Worm (Caenorhabditis elegans): ENCODE results near the gene sut-2.
A peak's percentile ranks its signal among the peaks of the same experiment; 100 is the strongest.

The sut-2 gene

ce11 chrV:4606828-4607227 lies 37.0 kb upstream of the sut-2 start, which contains the start of gene txt-6:
TSS of gene txt-6 (minus strand) at chrV:4606928.
- no peak for TF ChIP-seq ama-1 (optimal IDR thresholded peaks at IDR 0.05)
- TF ChIP-seq madf-5 (GFP tag; IDR thresholded peaks at IDR 0.05), result 0 out of 4 replicates have a peak, but pooled peaks of 1 of the 2 experiments have one; percentile 41
- TF ChIP-seq sdz-12 (GFP tag; optimal IDR thresholded peaks at IDR 0.05), result no peak

DNA sequence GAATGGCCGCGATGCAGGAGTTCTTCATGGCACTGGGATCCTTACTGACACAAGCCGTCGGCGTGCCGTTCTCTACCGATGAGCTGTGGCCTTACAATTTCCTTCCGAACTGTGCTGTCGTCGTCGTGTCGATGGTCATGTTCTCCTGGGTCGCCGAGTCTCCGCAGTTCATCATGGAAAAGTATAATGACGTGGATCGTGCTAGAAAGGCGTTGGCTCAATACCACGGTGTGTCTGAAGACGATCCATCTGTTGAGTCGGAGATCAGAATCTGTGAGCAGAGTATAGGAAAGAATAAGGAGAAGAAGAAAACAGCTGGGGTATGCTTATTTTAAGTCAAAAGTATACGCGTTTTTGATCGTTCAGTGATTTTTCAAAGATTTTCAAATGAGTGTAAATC lies 29.4 kb upstream of the sut-2 start:
- TF ChIP-seq lir-3 (tag; optimal IDR thresholded peaks at IDR 0.05) (no peak), unc-130 (GFP tag; optimal IDR thresholded peaks at IDR 0.05) (no peak), mep-1 (tag; optimal IDR thresholded peaks at IDR 0.05) (no peak), ZK546.5 (tag; optimal IDR thresholded peaks at IDR 0.05) (no peak), lin-13 (GFP tag; optimal IDR thresholded peaks at IDR 0.05) (no peak), snpc-1.2 (GFP tag; IDR thresholded peaks at IDR 0.05) (no peak), dmd-8 (GFP tag; IDR thresholded peaks at IDR 0.05) (no peak), mdl-1 (tag; optimal IDR thresholded peaks at IDR 0.05) (no peak), dmd-9 (GFP tag; IDR thresholded peaks at IDR 0.05) (no peak), ceh-20 (GFP tag; IDR thresholded peaks at IDR 0.05) (no peak), nhr-76 (tag; optimal IDR thresholded peaks at IDR 0.05) (no peak), lin-38 (GFP tag; IDR thresholded peaks at IDR 0.05) (no peak), nhr-28 (tag; optimal IDR thresholded peaks at IDR 0.05) (no peak), F44E2.7 (GFP tag; IDR thresholded peaks at IDR 0.05) (no peak)

ce11 chrV:4598489-4598888 lies 28.6 kb upstream of the sut-2 start:
- no peak for TF ChIP-seq snpc-4 (tag; optimal IDR thresholded peaks at IDR 0.05)
- TF ChIP-seq nhr-28 (tag; optimal IDR thresholded peaks at IDR 0.05), result peak; percentile 45
- TF ChIP-seq dve-1 (tag; optimal IDR thresholded peaks at IDR 0.05; ENCODE audit: insufficient read depth), result peak; percentile 10
- no peak for TF ChIP-seq daf-16 (GFP tag; optimal IDR thresholded peaks at IDR 0.05)
- TF ChIP-seq daf-16 (tag; optimal IDR thresholded peaks at IDR 0.05), result peak; percentile 68
- no peak for TF ChIP-seq php-3 (GFP tag; IDR thresholded peaks at IDR 0.05)
- peak; percentile 76 for TF ChIP-seq pqm-1 (tag; optimal IDR thresholded peaks at IDR 0.05)
- TF ChIP-seq hlh-30 (tag; optimal IDR thresholded peaks at IDR 0.05; ENCODE audit: insufficient read depth), result no peak

- TF ChIP-seq ceh-20 (GFP tag; IDR thresholded peaks at IDR 0.05), result no peak
- no peak for TF ChIP-seq nhr-111 (GFP tag; optimal IDR thresholded peaks at IDR 0.05)
- no peak for TF ChIP-seq zip-2 (tag; optimal IDR thresholded peaks at IDR 0.05)
- no peak for TF ChIP-seq Y5F2A.4 (GFP tag; optimal IDR thresholded peaks at IDR 0.05)
- TF ChIP-seq lin-13 (GFP tag; optimal IDR thresholded peaks at IDR 0.05), result no peak
- no peak for TF ChIP-seq dmd-8 (GFP tag; IDR thresholded peaks at IDR 0.05)
These were observed 20.9 kb upstream of the sut-2 start for ce11 chrV:4590791-4591190.

DNA sequence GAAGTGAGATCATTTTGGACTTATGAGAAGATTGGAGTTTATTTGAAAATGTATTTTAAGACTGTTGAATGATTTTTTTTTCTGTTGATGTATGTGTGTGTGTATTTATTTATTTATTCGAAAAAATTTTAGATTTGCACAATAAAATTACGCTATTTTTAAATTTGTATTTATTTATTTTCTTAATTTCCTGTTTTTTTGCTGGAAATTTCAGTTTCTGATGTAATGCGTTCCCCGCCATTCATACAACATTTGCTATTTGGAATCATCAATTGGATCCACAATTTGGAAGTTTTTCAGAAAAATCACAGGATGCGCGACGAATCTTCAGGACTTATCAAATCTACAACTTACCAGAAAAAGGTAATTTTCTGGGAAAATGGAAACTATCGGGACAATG lies 15.2 kb upstream of the sut-2 start, which contains the start of gene Y61A9LA.1:
Gene Y61A9LA.1, plus strand, starts transcription at position 301 of the 400 bp plus-strand sequence.
- TF ChIP-seq nhr-25 (tag; optimal IDR thresholded peaks at IDR 0.05; ENCODE audit: borderline replicate concordance, insufficient read depth) (no peak), F10B5.3 (tag; optimal IDR thresholded peaks at IDR 0.05) (no peak), aha-1 (tag) (no peak), sdz-12 (GFP tag; optimal IDR thresholded peaks at IDR 0.05) (no peak), mxl-3 (GFP tag; optimal IDR thresholded peaks at IDR 0.05) (no peak), php-3 (GFP tag; IDR thresholded peaks at IDR 0.05) (no peak), ceh-82 (tag; optimal IDR thresholded peaks at IDR 0.05) (no peak), Y48G9A.11 (GFP tag; IDR thresholded peaks at IDR 0.05) (no peak), hlh-11 (tag; optimal IDR thresholded peaks at IDR 0.05) (no peak), unc-62 (GFP tag; optimal IDR thresholded peaks at IDR 0.05 in 1 of 2) (no peak), unc-62 (tag; optimal IDR thresholded peaks at IDR 0.05) (no peak), set-16 (GFP tag; IDR thresholded peaks at IDR 0.05) (no peak)

All from whole organism, L4 larva.